Fruit fly (Drosophila melanogaster): ENCODE measurements around the gene Act5C.

The Act5C gene

dm6 chrX:5865051-5865450 lies 35.6 kb upstream of the Act5C start, which contains the start of gene CG43137:
Gene CG43137 (minus strand): TSS chrX:5865151.
- TF ChIP-seq Hand (GFP tag; optimal IDR thresholded peaks at IDR 0.05) (no peak), otp (GFP tag; IDR thresholded peaks at IDR 0.05) (no peak), Ptx1 (GFP tag; IDR thresholded peaks at IDR 0.05) (no peak), CG9609 (GFP tag; optimal IDR thresholded peaks at IDR 0.05) (no peak), odd (GFP tag; optimal IDR thresholded peaks at IDR 0.05) (no peak), CG14050 (GFP tag; IDR thresholded peaks at IDR 0.05) (no peak), CG17359 (tag; optimal IDR thresholded peaks at IDR 0.05) (no peak), dysf (GFP tag; IDR thresholded peaks at IDR 0.05) (no peak), dmrt99B (tag; optimal IDR thresholded peaks at IDR 0.05) (no peak), lmd (GFP tag; IDR thresholded peaks at IDR 0.05) (no peak), CG2712 (tag; optimal IDR thresholded peaks at IDR 0.05) (no peak), CG11695 (GFP tag; IDR thresholded peaks at IDR 0.05) (no peak), unc-4 (GFP tag; IDR thresholded peaks at IDR 0.05; ENCODE audit: partially characterized antibody) (no peak), Nf-YB (GFP tag; optimal IDR thresholded peaks at IDR 0.05) (no peak), CG8478 (optimal IDR thresholded peaks at IDR 0.05) (no peak), CG7357 (GFP tag; IDR thresholded peaks at IDR 0.05) (no peak), CG6791 (GFP tag; IDR thresholded peaks at IDR 0.05; ENCODE audit: partially characterized antibody) (no peak), CG3995 (GFP tag; optimal IDR thresholded peaks at IDR 0.05) (no peak), slbo (GFP tag; IDR thresholded peaks at IDR 0.05) (no peak), CG10543 (GFP tag; optimal IDR thresholded peaks at IDR 0.05) (no peak)

DNA sequence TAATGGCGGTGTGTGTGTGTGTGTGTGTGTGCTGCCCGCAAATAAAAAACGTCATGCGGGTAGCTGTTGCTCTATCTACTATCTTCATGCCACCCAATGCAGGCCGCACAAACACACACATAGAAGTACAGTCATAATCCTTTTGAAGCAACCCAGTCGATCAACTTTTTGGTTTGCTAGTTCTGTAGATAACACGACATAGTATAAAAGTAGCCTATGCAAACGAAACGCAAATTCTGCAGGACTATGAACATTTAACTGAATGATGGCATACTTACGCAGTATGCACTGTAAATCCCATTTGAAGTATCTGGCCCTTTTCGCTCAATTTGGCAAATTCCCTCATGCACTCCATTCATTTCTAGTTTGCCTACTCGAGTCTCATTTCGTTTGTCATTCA lies 34.6 kb upstream of the Act5C start:
- TF ChIP-seq Meics (GFP tag; optimal IDR thresholded peaks at IDR 0.05) (peak; percentile 13), mam (GFP tag; optimal IDR thresholded peaks at IDR 0.05) (peak; percentile 2), Med (GFP tag) (peak; percentile 73), CG9932 (GFP tag; IDR thresholded peaks at IDR 0.05) (peak; percentile 27; the same call in 1 of the 2 replicates), prd (optimal IDR thresholded peaks at IDR 0.05) (no peak), prd (GFP tag; IDR thresholded peaks at IDR 0.05) (peak; percentile 40; the same call in 1 of the 3 replicates), E2f1 (GFP tag; IDR thresholded peaks at IDR 0.05) (peak; percentile 36; the same call in 1 of the 2 replicates), CG8290 (GFP tag; optimal IDR thresholded peaks at IDR 0.05) (no peak), CG8290 (tag; optimal IDR thresholded peaks at IDR 0.05) (peak in 1 of 2 experiments; percentile 73), Xbp1 (GFP tag; optimal IDR thresholded peaks at IDR 0.05) (peak; percentile 12), Atf-2 (GFP tag; optimal IDR thresholded peaks at IDR 0.05) (no peak), CG11456 (GFP tag; IDR thresholded peaks at IDR 0.05) (0 out of 3 replicates have a peak, but pooled peaks have one; percentile 16), Fer1 (GFP tag; optimal IDR thresholded peaks at IDR 0.05) (peak; percentile 35), sens (GFP tag) (peak; percentile 42), grau (tag; optimal IDR thresholded peaks at IDR 0.05) (peak; percentile 66), CG9215 (GFP tag; IDR thresholded peaks at IDR 0.05) (no peak), Antp (GFP tag; optimal IDR thresholded peaks at IDR 0.05) (peak; percentile 46), CG14860 (GFP tag; IDR thresholded peaks at IDR 0.05; ENCODE audit: partially characterized antibody) (no peak), Ada2b (GFP tag; IDR thresholded peaks at IDR 0.05) (0 out of 2 replicates have a peak, but pooled peaks have one; percentile 9), slbo (GFP tag; IDR thresholded peaks at IDR 0.05) (peak; percentile 50), shn (GFP tag; optimal IDR thresholded peaks at IDR 0.05) (no peak), peb (GFP tag; IDR thresholded peaks at IDR 0.05) (no peak), vfl (GFP tag; optimal IDR thresholded peaks at IDR 0.05) (no peak), amos (GFP tag; IDR thresholded peaks at IDR 0.05; ENCODE audit: partially characterized antibody) (no peak), CG2120 (GFP tag; optimal IDR thresholded peaks at IDR 0.05) (peak; percentile 40), zen (tag; optimal IDR thresholded peaks at IDR 0.05) (no peak), scrt (GFP tag; optimal IDR thresholded peaks at IDR 0.05) (peak; percentile 5), CG14014 (GFP tag; IDR thresholded peaks at IDR 0.05) (peak; percentile 32; the same call in 1 of the 2 replicates), HHEX (GFP tag; optimal IDR thresholded peaks at IDR 0.05) (no peak), eve (GFP tag; optimal IDR thresholded peaks at IDR 0.05) (peak in 1 of 2 experiments; percentile 36), gsb-n (tag; optimal IDR thresholded peaks at IDR 0.05) (no peak), lmd (GFP tag; IDR thresholded peaks at IDR 0.05) (0 out of 2 replicates have a peak, but pooled peaks have one; percentile 9), CG2712 (tag; optimal IDR thresholded peaks at IDR 0.05) (peak; percentile 1), crol (GFP tag; IDR thresholded peaks at IDR 0.05) (no peak), Chrac-16 (GFP tag; optimal IDR thresholded peaks at IDR 0.05) (no peak)

Data from whole organism, embryonic.